Fruit fly (Drosophila melanogaster) whole organism, embryonic: ENCODE results near the gene CG11999.

Experiments used
- Awh ChIP-seq: fragments of 200-800 bp; sonication (Bioruptor generic); IDR thresholded peaks from 2 replicates; pipeline ENCODE4, ENCODE4 v1.3.6; 2022; ENCODE audit warnings: missing biosample characterization, missing genetic modification characterization
- CG10321 ChIP-seq: fragments of 200-800 bp; sonication (Bioruptor generic); IDR thresholded peaks from 2 replicates; pipeline ENCODE4 v1.3.6; 2022; ENCODE audit warnings: missing biosample characterization, missing genetic modification characterization
- CG12071 ChIP-seq: fragments of 200-800 bp; sonication (Bioruptor generic); optimal IDR thresholded peaks from 3 replicates; lab custom pipeline; 2018; ENCODE audit warnings: missing biosample characterization, mild to moderate bottlenecking, missing genetic modification characterization
- CG12236 ChIP-seq: fragments of 200-800 bp; sonication (Bioruptor generic); optimal IDR thresholded peaks from 2 replicates; lab custom pipeline; 2016; ENCODE audit warnings: missing biosample characterization, missing genetic modification characterization
- CG12391 ChIP-seq: fragments of 200-800 bp; sonication (Bioruptor generic); optimal IDR thresholded peaks from 3 replicates; lab custom pipeline; 2018; ENCODE audit warnings: missing biosample characterization, mild to moderate bottlenecking, missing genetic modification characterization, moderate library complexity
- CG14710 ChIP-seq: fragments of 200-800 bp; sonication (Bioruptor generic); optimal IDR thresholded peaks from 3 replicates; lab custom pipeline; 2019; ENCODE audit warnings: missing biosample characterization, mild to moderate bottlenecking, missing genetic modification characterization, moderate library complexity
- CG14965 ChIP-seq: fragments of 200-800 bp; sonication (Bioruptor generic); optimal IDR thresholded peaks from 2 replicates; lab custom pipeline; 2016; ENCODE audit warnings: missing biosample characterization, missing genetic modification characterization, borderline replicate concordance
- CG18476 ChIP-seq: fragments of 200-800 bp; sonication (Bioruptor generic); optimal IDR thresholded peaks from 2 replicates; lab custom pipeline; 2016; ENCODE audit warnings: missing biosample characterization, mild to moderate bottlenecking, missing genetic modification characterization
- CG2712 ChIP-seq: fragments of 200-800 bp; optimal IDR thresholded peaks from 3 replicates; lab custom pipeline; 2019; ENCODE audit warnings: missing biosample characterization, mild to moderate bottlenecking, missing genetic modification characterization, moderate library complexity
- CG34224 ChIP-seq: fragments of 200-800 bp; sonication (Bioruptor generic); IDR thresholded peaks from 3 replicates; pipeline ENCODE4 v1.3.6; 2022; ENCODE audit warnings: missing biosample characterization, missing genetic modification characterization; ENCODE audit not compliant: partially characterized antibody
- CG3726 ChIP-seq: fragments of 200-800 bp; sonication (Bioruptor generic); IDR thresholded peaks from 3 replicates; pipeline ENCODE4, ENCODE4 v1.3.6; 2022; ENCODE audit warnings: missing biosample characterization, missing genetic modification characterization
- CG42726 ChIP-seq: fragments of 200-800 bp; sonication (Bioruptor generic); IDR thresholded peaks from 2 replicates; pipeline ENCODE4 v1.3.6; 2022; ENCODE audit warnings: missing biosample characterization, missing genetic modification characterization; ENCODE audit not compliant: partially characterized antibody
- CG4424 ChIP-seq: fragments of 200-800 bp; sonication (Bioruptor generic); optimal IDR thresholded peaks from 3 replicates; lab custom pipeline; 2016; ENCODE audit warnings: missing biosample characterization, missing genetic modification characterization
- CG4707 ChIP-seq: fragments of 200-800 bp; sonication (Bioruptor generic); optimal IDR thresholded peaks from 2 replicates; lab custom pipeline; 2018; ENCODE audit warnings: missing biosample characterization, mild to moderate bottlenecking, missing genetic modification characterization, moderate library complexity
- CG9817 ChIP-seq: fragments of 200-800 bp; sonication (Bioruptor generic); optimal IDR thresholded peaks from 2 replicates; lab custom pipeline; 2018; ENCODE audit warnings: missing biosample characterization, mild to moderate bottlenecking, missing genetic modification characterization, moderate library complexity
- Camta ChIP-seq: fragments of 200-800 bp; sonication (Bioruptor generic); optimal IDR thresholded peaks from 2 replicates; lab custom pipeline; 2016; ENCODE audit warnings: missing biosample characterization, missing genetic modification characterization
- Chrac-16 ChIP-seq: fragments of 200-800 bp; sonication (Bioruptor generic); optimal IDR thresholded peaks from 3 replicates; lab custom pipeline; 2016; ENCODE audit warnings: missing biosample characterization, missing genetic modification characterization
- Dad ChIP-seq: fragments of 200-800 bp; sonication (Bioruptor generic); optimal IDR thresholded peaks from 3 replicates; lab custom pipeline; 2016; ENCODE audit warnings: missing biosample characterization, missing genetic modification characterization
- Med ChIP-seq: fragments of 200-800 bp; sonication (Bioruptor generic); peaks from one replicate; lab custom pipeline; 2016; ENCODE audit warnings: missing biosample characterization, missing genetic modification characterization, mild to moderate bottlenecking, inconsistent platforms, moderate library complexity
- Nf-YC ChIP-seq: fragments of 200-800 bp; optimal IDR thresholded peaks from 3 replicates; lab custom pipeline; 2019; ENCODE audit warnings: missing biosample characterization, mild to moderate bottlenecking, missing genetic modification characterization, moderate library complexity
- PHDP ChIP-seq: fragments of 200-800 bp; sonication (Bioruptor generic); optimal IDR thresholded peaks from 3 replicates; lab custom pipeline; 2018; ENCODE audit warnings: missing biosample characterization, mild to moderate bottlenecking, missing genetic modification characterization, moderate library complexity
- Sry-β ChIP-seq: fragments of 200-800 bp; sonication (Bioruptor generic); optimal IDR thresholded peaks from 2 replicates; lab custom pipeline; 2018; ENCODE audit warnings: missing biosample characterization, mild to moderate bottlenecking, missing genetic modification characterization, moderate library complexity
- Sry-δ ChIP-seq: fragments of 200-800 bp; sonication (Bioruptor generic); optimal IDR thresholded peaks from 2 replicates; lab custom pipeline; 2016; ENCODE audit warnings: missing biosample characterization, missing genetic modification characterization
- Usf ChIP-seq: fragments of 200-800 bp; sonication (Bioruptor generic); optimal IDR thresholded peaks from 2 replicates; lab custom pipeline; 2017; ENCODE audit warnings: missing genotype, missing biosample characterization, missing genetic modification characterization
- Xbp1 ChIP-seq: fragments of 200-800 bp; sonication (Bioruptor generic); optimal IDR thresholded peaks from 3 replicates; lab custom pipeline; 2016; ENCODE audit warnings: missing biosample characterization, mild to moderate bottlenecking, missing genetic modification characterization
- abd-A ChIP-seq: fragments of 200-800 bp; sonication (Bioruptor generic); optimal IDR thresholded peaks from 3 replicates; lab custom pipeline; 2019; ENCODE audit warnings: missing biosample characterization, mild to moderate bottlenecking, missing genetic modification characterization, moderate library complexity
- ap ChIP-seq: fragments of 200-800 bp; sonication (Bioruptor generic); IDR thresholded peaks from 2 replicates; pipeline ENCODE4 v1.3.6; 2022; ENCODE audit warnings: missing biosample characterization, missing genetic modification characterization
- ase ChIP-seq: fragments of 200-800 bp; sonication (Bioruptor generic); IDR thresholded peaks from 3 replicates; pipeline ENCODE4 v1.3.6; 2022; ENCODE audit warnings: missing biosample characterization, missing genetic modification characterization
- ash1 ChIP-seq: fragments of 200-800 bp; sonication (Bioruptor generic); optimal IDR thresholded peaks from 2 replicates; lab custom pipeline; 2018; ENCODE audit warnings: missing biosample characterization, mild to moderate bottlenecking, missing genetic modification characterization
- bsh ChIP-seq, 2 experiments: fragments of 200-800 bp; sonication (Bioruptor generic); optimal IDR thresholded peaks; 2 replicates each; lab custom pipeline; 2017 to 2018; ENCODE audit warnings: mild to moderate bottlenecking in 2 of 2, missing biosample characterization in 2 of 2, missing genetic modification characterization in 2 of 2, moderate library complexity in 1 of 2
- cato ChIP-seq: fragments of 200-800 bp; sonication (Bioruptor generic); optimal IDR thresholded peaks from 2 replicates; lab custom pipeline; 2016; ENCODE audit warnings: missing biosample characterization, missing genetic modification characterization, borderline replicate concordance
- cwo ChIP-seq: fragments of 200-800 bp; sonication (Bioruptor generic); optimal IDR thresholded peaks from 3 replicates; lab custom pipeline; 2017; ENCODE audit warnings: missing biosample characterization, missing genetic modification characterization, mild to moderate bottlenecking, moderate library complexity, missing genetic modification reagents
- dan ChIP-seq: fragments of 200-800 bp; sonication (Bioruptor generic); IDR thresholded peaks from 2 replicates; pipeline ENCODE4 v1.3.6; 2022; ENCODE audit warnings: missing biosample characterization, missing genetic modification characterization
- emc ChIP-seq: fragments of 200-800 bp; sonication (Bioruptor generic); optimal IDR thresholded peaks from 2 replicates; lab custom pipeline; 2016; ENCODE audit warnings: missing biosample characterization, missing genetic modification characterization
- fd102C ChIP-seq: fragments of 200-800 bp; sonication (Bioruptor generic); optimal IDR thresholded peaks from 2 replicates; lab custom pipeline; 2018; ENCODE audit warnings: missing biosample characterization, mild to moderate bottlenecking, missing genetic modification characterization, moderate library complexity
- her ChIP-seq: fragments of 200-800 bp; sonication (Bioruptor generic); optimal IDR thresholded peaks from 2 replicates; lab custom pipeline; 2016; ENCODE audit warnings: missing biosample characterization, missing genetic modification characterization
- hth ChIP-seq: fragments of >200 bp; optimal IDR thresholded peaks from 2 replicates; lab custom pipeline; 2017; ENCODE audit warnings: inconsistent platforms
- jumu ChIP-seq: fragments of 200-800 bp; sonication (Bioruptor generic); optimal IDR thresholded peaks from 3 replicates; lab custom pipeline; 2016; ENCODE audit warnings: missing biosample characterization, missing genetic modification characterization
- nerfin-2 ChIP-seq: fragments of 200-800 bp; sonication (Bioruptor generic); IDR thresholded peaks from 2 replicates; pipeline ENCODE4 v1.3.6; 2022; ENCODE audit warnings: missing biosample characterization, missing genetic modification characterization; ENCODE audit not compliant: partially characterized antibody
- nom ChIP-seq: fragments of 200-800 bp; sonication (Bioruptor generic); optimal IDR thresholded peaks from 2 replicates; lab custom pipeline; 2017; ENCODE audit warnings: missing biosample characterization, missing genetic modification characterization, mild to moderate bottlenecking, moderate library complexity, missing genetic modification reagents
- onecut ChIP-seq: fragments of 200-800 bp; sonication (Bioruptor generic); IDR thresholded peaks from 2 replicates; pipeline ENCODE4 v1.3.6; 2022; ENCODE audit warnings: missing biosample characterization, missing genetic modification characterization
- pan ChIP-seq, 4 experiments: fragments of >200 bp in 3 of 4; fragments of 200-800 bp in 1 of 4; sonication (Bioruptor generic) in 1 of 4; optimal IDR thresholded peaks in 3 of 4; IDR thresholded peaks in 1 of 4; 2 replicates each; pipeline versions ENCODE4 v1.3.6 to Lab custom; 2017 to 2022; ENCODE audit warnings: missing biosample characterization in 2 of 4, missing genetic modification characterization in 2 of 4, mixed read lengths in 1 of 4
- pb ChIP-seq: fragments of 200-800 bp; sonication (Bioruptor generic); optimal IDR thresholded peaks from 3 replicates; lab custom pipeline; 2016; ENCODE audit warnings: missing biosample characterization, missing genetic modification characterization
- psq ChIP-seq: fragments of 200-800 bp; sonication (Bioruptor generic); optimal IDR thresholded peaks from 2 replicates; lab custom pipeline; 2017; ENCODE audit warnings: missing biosample characterization, missing genetic modification characterization
- salm ChIP-seq: fragments of 200-800 bp; sonication (Bioruptor generic); optimal IDR thresholded peaks from 2 replicates; lab custom pipeline; 2018; ENCODE audit warnings: missing biosample characterization, mild to moderate bottlenecking, missing genetic modification characterization
- seq ChIP-seq: fragments of 200-800 bp; sonication (Bioruptor generic); IDR thresholded peaks from 2 replicates; pipeline ENCODE4 v1.3.6; 2022; ENCODE audit warnings: missing biosample characterization, missing genetic modification characterization
- sr ChIP-seq: fragments of 200-800 bp; sonication (Bioruptor generic); IDR thresholded peaks from 3 replicates; pipeline ENCODE4 v1.3.6; 2022; ENCODE audit warnings: missing biosample characterization, missing genetic modification characterization
- ttk ChIP-seq: fragments of 200-800 bp; sonication (Bioruptor generic); IDR thresholded peaks from 2 replicates; pipeline ENCODE4 v2.1.2; 2022; ENCODE audit warnings: missing biosample characterization, missing genetic modification characterization
- twi ChIP-seq: fragments of 200-800 bp; optimal IDR thresholded peaks from 2 replicates; lab custom pipeline; 2019; ENCODE audit warnings: missing biosample characterization, mild to moderate bottlenecking, missing genetic modification characterization, moderate library complexity

The CG11999 gene

dm6 chr3R:5319059-5319785, 35.3 kb downstream of the CG11999 start (continued):
- TF ChIP-seq pb (GFP tag; lab: Kevin White, UChicago) (no peak), Sry-δ (GFP tag; lab: Kevin White, UChicago) (peak; percentile 8), Xbp1 (GFP tag; lab: Kevin White, UChicago) (no peak), nom (GFP tag; lab: Kevin White, UChicago) (no peak), CG2712 (tag; lab: Kevin White, UChicago) (peak; percentile 46), dan (GFP tag; lab: Robert Waterston, UW) (no peak), CG14710 (peak; percentile 60), PHDP (tag; lab: Kevin White, UChicago) (peak; percentile 51), hth (lab: Kevin White, UChicago) (no peak), ash1 (GFP tag; lab: Kevin White, UChicago) (no peak), Camta (peak; percentile 63), CG10321 (GFP tag; lab: Robert Waterston, UW) (no peak), ap (GFP tag; lab: Robert Waterston, UW) (no peak), CG3726 (GFP tag; lab: Robert Waterston, UW) (no peak), Med (GFP tag; lab: Kevin White, UChicago) (peak; percentile 48), CG12391 (peak; percentile 31), Nf-YC (tag; lab: Kevin White, UChicago) (no peak), sr (GFP tag; lab: Robert Waterston, UW) (no peak), CG4707 (peak; percentile 50), ttk (GFP tag; lab: Robert Waterston, UW) (no peak), psq (GFP tag; lab: Kevin White, UChicago) (no peak), twi (tag; lab: Kevin White, UChicago) (no peak), Usf (GFP tag; lab: Kevin White, UChicago) (no peak), CG34224 (GFP tag; lab: Robert Waterston, UW) (no peak), fd102C (peak; percentile 81), cato (GFP tag; lab: Kevin White, UChicago) (no peak), jumu (GFP tag; lab: Kevin White, UChicago) (no peak), pan (optimal IDR thresholded peaks at IDR 0.05; lab: Kevin White, UChicago) (no peak), pan (GFP tag; optimal IDR thresholded peaks at IDR 0.05 in 1 of 2, IDR thresholded peaks at IDR 0.05 in 1 of 2) (no peak), Awh (peak; percentile 63; the same call in 1 of the 2 replicates), nerfin-2 (GFP tag; lab: Robert Waterston, UW) (no peak), onecut (GFP tag; lab: Robert Waterston, UW) (peak; percentile 45), emc (GFP tag; lab: Kevin White, UChicago) (no peak), CG4424 (GFP tag; lab: Kevin White, UChicago) (peak; percentile 22), Chrac-16 (no peak), CG18476 (peak; percentile 13), Dad (GFP tag; lab: Kevin White, UChicago) (no peak), CG14965 (no peak), abd-A (tag; lab: Kevin White, UChicago) (no peak), CG42726 (GFP tag; lab: Robert Waterston, UW) (no peak), ase (GFP tag; lab: Robert Waterston, UW) (no peak), bsh (GFP tag; optimal IDR thresholded peaks at IDR 0.05; lab: Kevin White, UChicago) (peak in 1 of 2 experiments; percentile 59), salm (no peak), cwo (GFP tag; lab: Kevin White, UChicago) (no peak), seq (GFP tag; lab: Robert Waterston, UW) (no peak), her (GFP tag; lab: Kevin White, UChicago) (no peak), CG9817 (tag; lab: Kevin White, UChicago) (no peak), CG12071 (GFP tag; lab: Kevin White, UChicago) (peak; percentile 18), Sry-β (GFP tag; lab: Kevin White, UChicago) (no peak), CG12236 (GFP tag; lab: Kevin White, UChicago) (peak; percentile 54)
